Worm (Caenorhabditis elegans) whole organism, mixed stage, embryonic: Measurements from ENCODE around the gene srh-286.

ENCODE experiments used
- ceh-39 ChIP-seq: fragments of 150-350 bp; optimal IDR thresholded peaks from 2 replicates; lab custom pipeline; 2014; ENCODE audit warnings: missing biosample characterization, missing genetic modification characterization
- pha-4 ChIP-seq: fragments of 150-350 bp; optimal IDR thresholded peaks from 2 replicates; lab custom pipeline; 2018; ENCODE audit warnings: missing biosample characterization, missing genetic modification reagents, missing genetic modification characterization

DNA sequence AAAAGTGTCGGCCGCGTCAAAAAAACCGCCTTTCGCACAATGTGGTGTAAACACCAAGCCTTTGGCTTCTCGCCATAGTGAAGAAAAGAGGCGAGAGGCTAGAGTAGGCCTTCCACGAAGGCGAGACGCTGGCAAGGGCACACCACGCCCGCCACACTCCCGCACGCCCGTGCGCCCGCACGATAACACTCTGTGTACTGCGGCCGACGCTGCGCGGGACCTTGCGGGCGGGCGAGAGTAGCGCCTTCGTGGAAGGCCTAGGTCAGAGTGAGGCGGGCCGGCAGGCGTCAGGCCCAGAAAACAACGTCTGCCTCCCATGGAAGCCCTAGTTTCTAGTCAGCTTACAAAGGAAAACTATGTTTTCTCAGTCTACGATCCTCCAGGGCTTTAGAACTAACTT lies 31.9 kb downstream of the srh-286 start:
- TF ChIP-seq pha-4 (tag; lab: Kevin White, UChicago) (no peak), ceh-39 (tag; lab: Kevin White, UChicago) (no peak)
